Worm (Caenorhabditis elegans): ENCODE results near the gene srh-83.

srh-83 gene

ce11 chrV:7186599-7186998 is 22.3 kb downstream of the srh-83 start:
- TF ChIP-seq nhr-237 (tag; optimal IDR thresholded peaks at IDR 0.05) (no peak), ZK546.5 (tag; optimal IDR thresholded peaks at IDR 0.05) (no peak), mab-5 (tag; optimal IDR thresholded peaks at IDR 0.05) (no peak), Y55F3AM.14 (GFP tag; optimal IDR thresholded peaks at IDR 0.05) (no peak), crh-2 (tag; optimal IDR thresholded peaks at IDR 0.05) (no peak), fos-1 (tag; optimal IDR thresholded peaks at IDR 0.05) (peak; percentile 81), elt-3 (tag; optimal IDR thresholded peaks at IDR 0.05) (no peak), egl-27 (tag; optimal IDR thresholded peaks at IDR 0.05) (no peak), nhr-25 (tag; optimal IDR thresholded peaks at IDR 0.05) (no peak), sem-4 (tag; optimal IDR thresholded peaks at IDR 0.05) (no peak), lin-11 (tag; optimal IDR thresholded peaks at IDR 0.05) (no peak), gmeb-1 (tag; optimal IDR thresholded peaks at IDR 0.05) (peak; percentile 43), nhr-129 (tag; optimal IDR thresholded peaks at IDR 0.05) (no peak), snpc-4 (tag; optimal IDR thresholded peaks at IDR 0.05) (no peak), ztf-4 (tag; optimal IDR thresholded peaks at IDR 0.05) (no peak), mdl-1 (tag; optimal IDR thresholded peaks at IDR 0.05) (no peak), sma-9 (GFP tag; optimal IDR thresholded peaks at IDR 0.05) (peak; percentile 10), sma-9 (tag; optimal IDR thresholded peaks at IDR 0.05) (no peak), lin-13 (GFP tag; optimal IDR thresholded peaks at IDR 0.05) (no peak), mbf-1 (tag; optimal IDR thresholded peaks at IDR 0.05) (no peak), blmp-1 (tag; optimal IDR thresholded peaks at IDR 0.05; ENCODE audit: insufficient read depth) (no peak), skn-1 (tag; optimal IDR thresholded peaks at IDR 0.05) (no peak)

ce11 chrV:7187295-7187694 is 23.0 kb downstream of the srh-83 start:
- TF ChIP-seq nhr-25 (tag; optimal IDR thresholded peaks at IDR 0.05) (no peak), nhr-21 (tag; optimal IDR thresholded peaks at IDR 0.05) (no peak), gmeb-1 (tag; optimal IDR thresholded peaks at IDR 0.05) (no peak), mbf-1 (tag; optimal IDR thresholded peaks at IDR 0.05) (no peak), ZK546.5 (tag; optimal IDR thresholded peaks at IDR 0.05) (no peak)

- no peak for TF ChIP-seq snpc-4 (tag; optimal IDR thresholded peaks at IDR 0.05)
- no peak for TF ChIP-seq nhr-23 (tag; optimal IDR thresholded peaks at IDR 0.05)
- no peak for TF ChIP-seq lin-11 (tag; optimal IDR thresholded peaks at IDR 0.05)
- TF ChIP-seq nhr-10 (tag; optimal IDR thresholded peaks at IDR 0.05): no peak
- no peak for TF ChIP-seq nhr-237 (tag; optimal IDR thresholded peaks at IDR 0.05)
Measured at ce11 chrV:7193562-7193961, 29.3 kb downstream of the srh-83 start, which contains the start of gene F09G2.8. TSS of gene F09G2.8 (minus strand) at chrV:7193662.

ce11 chrV:7194818-7195217 is 30.5 kb downstream of the srh-83 start:
- no peak for TF ChIP-seq dmd-4 (tag; optimal IDR thresholded peaks at IDR 0.05)
- no peak for TF ChIP-seq R02D3.7 (tag; optimal IDR thresholded peaks at IDR 0.05)
- TF ChIP-seq zag-1 (tag; optimal IDR thresholded peaks at IDR 0.05): no peak
- no peak for TF ChIP-seq skn-1 (tag; optimal IDR thresholded peaks at IDR 0.05)
- TF ChIP-seq lin-13 (GFP tag; optimal IDR thresholded peaks at IDR 0.05): no peak
- TF ChIP-seq nhr-129 (tag; optimal IDR thresholded peaks at IDR 0.05): no peak
- no peak for TF ChIP-seq unc-62 (GFP tag; optimal IDR thresholded peaks at IDR 0.05)
- TF ChIP-seq nhr-21 (tag; optimal IDR thresholded peaks at IDR 0.05): no peak
- TF ChIP-seq nhr-25 (tag; optimal IDR thresholded peaks at IDR 0.05): no peak
- TF ChIP-seq egl-27 (tag; optimal IDR thresholded peaks at IDR 0.05): no peak
- no peak for TF ChIP-seq ama-1 (optimal IDR thresholded peaks at IDR 0.05)
- no peak for TF ChIP-seq nhr-6 (tag; optimal IDR thresholded peaks at IDR 0.05)
- TF ChIP-seq mab-5 (tag; optimal IDR thresholded peaks at IDR 0.05): no peak
- no peak for TF ChIP-seq gmeb-1 (tag; optimal IDR thresholded peaks at IDR 0.05)
- no peak for TF ChIP-seq ztf-4 (tag; optimal IDR thresholded peaks at IDR 0.05)

- TF ChIP-seq ztf-11 (tag; optimal IDR thresholded peaks at IDR 0.05) (no peak), lin-13 (GFP tag; optimal IDR thresholded peaks at IDR 0.05) (no peak), unc-55 (GFP tag; optimal IDR thresholded peaks at IDR 0.05) (no peak), ama-1 (optimal IDR thresholded peaks at IDR 0.05) (no peak), mab-5 (tag; optimal IDR thresholded peaks at IDR 0.05) (no peak), dmd-4 (tag; optimal IDR thresholded peaks at IDR 0.05) (no peak), nhr-6 (tag; optimal IDR thresholded peaks at IDR 0.05) (no peak)
Measured at ce11 chrV:7196037-7196436, 31.7 kb downstream of the srh-83 start, which contains the start of gene attf-2. TSS of gene attf-2 (minus strand) at chrV:7196137.
